Fruit fly (Drosophila melanogaster) whole organism, wandering third instar larva: ENCODE measurements around the gene CG32755.

Experiments used
- Abd-B ChIP-seq: fragments of >200 bp; optimal IDR thresholded peaks from 2 replicates; lab custom pipeline; 2017; ENCODE audit warnings: missing biosample characterization, missing genetic modification characterization
- CG32264 ChIP-seq: fragments of 200-800 bp; sonication (Bioruptor generic); optimal IDR thresholded peaks from 2 replicates; lab custom pipeline; 2016; ENCODE audit warnings: missing biosample characterization, missing genetic modification characterization
- CG9705 ChIP-seq: fragments of 200-800 bp; sonication (Bioruptor generic); optimal IDR thresholded peaks from 2 replicates; lab custom pipeline; 2018; ENCODE audit warnings: missing biosample characterization, mild to moderate bottlenecking, missing genetic modification characterization
- CrebA ChIP-seq: fragments of 200-800 bp; sonication (Bioruptor generic); optimal IDR thresholded peaks from 2 replicates; lab custom pipeline; 2016; ENCODE audit warnings: missing biosample characterization, mild to moderate bottlenecking, missing genetic modification characterization, borderline replicate concordance
- Dfd ChIP-seq: fragments of >200 bp; optimal IDR thresholded peaks from 2 replicates; lab custom pipeline; 2017; ENCODE audit warnings: missing biosample characterization, missing genetic modification characterization
- Dif ChIP-seq: fragments of 200-275, 200-300 bp; sonication (Bioruptor generic); optimal IDR thresholded peaks from 2 replicates; lab custom pipeline; 2018; ENCODE audit warnings: missing biosample characterization, missing genetic modification characterization; ENCODE audit not compliant: partially characterized antibody
- GATAd ChIP-seq: sonication (Bioruptor generic); optimal IDR thresholded peaks from 2 replicates; lab custom pipeline; 2016; ENCODE audit warnings: missing biosample characterization, missing genetic modification characterization
- HLH106 ChIP-seq: fragments of 200-800 bp; optimal IDR thresholded peaks from 3 replicates; lab custom pipeline; 2019; ENCODE audit warnings: missing biosample characterization, mild to moderate bottlenecking, missing genetic modification characterization, moderate library complexity
- Hnf4 ChIP-seq: fragments of 200-800 bp; sonication (Bioruptor generic); optimal IDR thresholded peaks from 2 replicates; lab custom pipeline; 2016; ENCODE audit warnings: missing biosample characterization, mild to moderate bottlenecking, missing genetic modification characterization
- Hr78 ChIP-seq: fragments of >200 bp; optimal IDR thresholded peaks from 2 replicates; lab custom pipeline; 2017; ENCODE audit warnings: missing biosample characterization, missing genetic modification characterization
- Hr83 ChIP-seq: fragments of 200-300 bp; sonication (Bioruptor generic); optimal IDR thresholded peaks from 2 replicates; lab custom pipeline; 2016; ENCODE audit warnings: missing biosample characterization, mild to moderate bottlenecking, missing genetic modification characterization, moderate library complexity; ENCODE audit not compliant: poor library complexity, severe bottlenecking
- Jra ChIP-seq: sonication (Bioruptor generic); optimal IDR thresholded peaks from 2 replicates; lab custom pipeline; 2016; ENCODE audit warnings: missing biosample characterization, missing genetic modification characterization
- Mio ChIP-seq: sonication (Bioruptor generic); optimal IDR thresholded peaks from 2 replicates; lab custom pipeline; 2016; ENCODE audit warnings: missing biosample characterization, missing genetic modification characterization
- Myc ChIP-seq: fragments of >200 bp; optimal IDR thresholded peaks from 2 replicates; lab custom pipeline; 2017
- N ChIP-seq: fragments of >200 bp; optimal IDR thresholded peaks from 2 replicates; lab custom pipeline; 2018; ENCODE audit warnings: missing biosample characterization, missing external identifiers, missing genetic modification characterization
- OdsH ChIP-seq: fragments of 200-800 bp; sonication (Bioruptor generic); optimal IDR thresholded peaks from 2 replicates; lab custom pipeline; 2016; ENCODE audit warnings: missing biosample characterization, mild to moderate bottlenecking, missing genetic modification characterization
- Rel ChIP-seq, 2 experiments: fragments of 200-800 bp; sonication (Bioruptor generic) in 1 of 2; optimal IDR thresholded peaks; 2 replicates in 1 of 2; 3 replicates in 1 of 2; lab custom pipeline; 2016 to 2019; ENCODE audit warnings: mild to moderate bottlenecking in 2 of 2, missing biosample characterization in 2 of 2, missing genetic modification characterization in 2 of 2, moderate library complexity in 1 of 2
- Sp1 ChIP-seq: fragments of 200-800 bp; sonication (Bioruptor generic); optimal IDR thresholded peaks from 3 replicates; lab custom pipeline; 2019; ENCODE audit warnings: missing biosample characterization, mild to moderate bottlenecking, missing genetic modification characterization, moderate library complexity
- Vsx2 ChIP-seq: fragments of 200-300, 225-300 bp; sonication (Bioruptor generic); optimal IDR thresholded peaks from 2 replicates; lab custom pipeline; 2018; ENCODE audit warnings: missing biosample characterization, missing genetic modification characterization; ENCODE audit not compliant: partially characterized antibody
- br ChIP-seq: fragments of 200-800 bp; sonication (Bioruptor generic); optimal IDR thresholded peaks from 2 replicates; lab custom pipeline; 2016; ENCODE audit warnings: missing biosample characterization, missing genetic modification characterization
- brk ChIP-seq: fragments of 200-800 bp; sonication (Bioruptor generic); optimal IDR thresholded peaks from 2 replicates; lab custom pipeline; 2016; ENCODE audit warnings: missing biosample characterization, mild to moderate bottlenecking, missing genetic modification characterization
- dl ChIP-seq, 2 experiments: fragments of 175-275, 200-275 bp in 1 of 2; fragments of 200-275 bp in 1 of 2; sonication (Bioruptor generic); optimal IDR thresholded peaks; lab custom pipeline; 2018; ENCODE audit warnings: mild to moderate bottlenecking in 2 of 2, missing biosample characterization in 2 of 2, missing genetic modification characterization in 2 of 2, moderate library complexity in 2 of 2; ENCODE audit not compliant: partially characterized antibody in 2 of 2, insufficient read depth in 1 of 2
- dmrt93B ChIP-seq: fragments of 200-800 bp; sonication (Bioruptor generic); optimal IDR thresholded peaks from 2 replicates; lab custom pipeline; 2018; ENCODE audit warnings: missing biosample characterization, mild to moderate bottlenecking, missing genetic modification characterization
- dsf ChIP-seq: sonication (Bioruptor generic); optimal IDR thresholded peaks from 2 replicates; lab custom pipeline; 2016; ENCODE audit warnings: missing biosample characterization, missing genetic modification characterization, borderline replicate concordance
- ey ChIP-seq: fragments of 200-800 bp; sonication (Bioruptor generic); optimal IDR thresholded peaks from 2 replicates; lab custom pipeline; 2016; ENCODE audit warnings: missing biosample characterization, missing genetic modification characterization
- foxo ChIP-seq, 2 experiments: fragments of 200-800 bp; sonication (Bioruptor generic); optimal IDR thresholded peaks; 2 replicates in 1 of 2; 3 replicates in 1 of 2; lab custom pipeline; 2016 to 2017; ENCODE audit warnings: missing biosample characterization in 2 of 2, missing genetic modification characterization in 2 of 2
- fru ChIP-seq: fragments of 200-800 bp; sonication (Bioruptor generic); optimal IDR thresholded peaks from 3 replicates; lab custom pipeline; 2016; ENCODE audit warnings: missing biosample characterization, mild to moderate bottlenecking, missing genetic modification characterization
- h ChIP-seq: fragments of 200-800 bp; sonication (Bioruptor generic); optimal IDR thresholded peaks from 3 replicates; lab custom pipeline; 2016; ENCODE audit warnings: missing biosample characterization, mild to moderate bottlenecking, missing genetic modification characterization
- jim ChIP-seq: fragments of 175-275, 200-325 bp; sonication (Bioruptor generic); optimal IDR thresholded peaks from 2 replicates; lab custom pipeline; 2016; ENCODE audit warnings: missing biosample characterization, mild to moderate bottlenecking, missing genetic modification characterization
- lola ChIP-seq: fragments of >200 bp; optimal IDR thresholded peaks from 2 replicates; lab custom pipeline; 2017; ENCODE audit warnings: missing biosample characterization, missing genetic modification characterization
- pan ChIP-seq: fragments of >200 bp; optimal IDR thresholded peaks from 2 replicates; lab custom pipeline; 2017
- psq ChIP-seq: fragments of 200-800 bp; sonication (Bioruptor generic); optimal IDR thresholded peaks from 3 replicates; lab custom pipeline; 2017; ENCODE audit warnings: missing biosample characterization, mild to moderate bottlenecking, missing genetic modification characterization, moderate library complexity
- rgr ChIP-seq: fragments of 200-800 bp; sonication (Bioruptor generic); optimal IDR thresholded peaks from 3 replicates; lab custom pipeline; 2016; ENCODE audit warnings: missing biosample characterization, mild to moderate bottlenecking, missing genetic modification characterization
- sage ChIP-seq: fragments of 200-800 bp; sonication (Bioruptor generic); optimal IDR thresholded peaks from 2 replicates; lab custom pipeline; 2016; ENCODE audit warnings: missing biosample characterization, mild to moderate bottlenecking, missing genetic modification characterization
- sv ChIP-seq: fragments of 200-800 bp; sonication (Bioruptor generic); optimal IDR thresholded peaks from 3 replicates; lab custom pipeline; 2016; ENCODE audit warnings: missing biosample characterization, missing genetic modification characterization
- tai ChIP-seq: sonication (Bioruptor generic); optimal IDR thresholded peaks from 2 replicates; lab custom pipeline; 2016; ENCODE audit warnings: missing biosample characterization, missing genetic modification characterization
- usp ChIP-seq: fragments of >200 bp; optimal IDR thresholded peaks from 2 replicates; lab custom pipeline; 2017; ENCODE audit warnings: missing biosample characterization, missing genetic modification characterization
- woc ChIP-seq: sonication (Bioruptor generic); optimal IDR thresholded peaks from 2 replicates; lab custom pipeline; 2016; ENCODE audit warnings: missing biosample characterization, mild to moderate bottlenecking, missing genetic modification characterization

CG32755 gene

DNA sequence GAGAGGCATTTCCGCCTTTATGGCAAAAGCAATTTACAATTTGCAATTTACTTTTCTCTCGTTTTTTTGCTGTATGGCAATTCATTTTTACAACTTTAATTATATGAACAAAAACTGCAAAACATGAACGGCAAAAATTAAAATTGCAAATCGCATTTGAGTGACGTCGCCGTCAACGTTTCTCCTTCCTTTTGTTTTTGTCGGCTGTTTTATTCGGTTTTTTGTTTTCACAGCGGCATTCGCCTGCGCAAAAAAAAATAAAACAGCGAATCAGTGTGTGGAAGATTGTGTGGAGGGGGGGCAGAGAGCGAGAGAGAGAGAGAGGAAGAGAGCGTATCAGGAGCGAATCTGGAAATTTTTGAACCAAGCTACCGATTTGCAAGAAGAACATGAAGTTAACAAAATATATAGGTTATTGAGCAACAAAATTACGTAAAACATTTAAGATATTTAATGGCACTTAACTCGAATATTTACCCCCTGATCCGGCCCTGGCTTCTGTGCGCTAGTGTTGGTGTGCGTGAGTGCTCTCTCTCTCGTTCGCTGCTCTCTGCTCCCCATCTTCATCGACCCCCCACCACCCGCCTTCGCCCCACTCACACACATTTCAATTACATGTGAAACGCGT is 31.4 kb upstream of the CG32755 start:
- TF ChIP-seq sage (peak; percentile 98), Hr83 (GFP tag; lab: Kevin White, UChicago) (peak; percentile 95), Vsx2 (peak; percentile 70), Dfd (GFP tag; lab: Kevin White, UChicago) (peak; percentile 87), fru (GFP tag; lab: Kevin White, UChicago) (peak; percentile 100), N (GFP tag; lab: Kevin White, UChicago) (peak; percentile 23), br (GFP tag; lab: Kevin White, UChicago) (peak; percentile 99), psq (peak; percentile 100), brk (GFP tag; lab: Kevin White, UChicago) (peak; percentile 95), tai (GFP tag; lab: Kevin White, UChicago) (peak; percentile 98), usp (GFP tag; lab: Kevin White, UChicago) (no peak), rgr (GFP tag; lab: Kevin White, UChicago) (peak; percentile 100), CrebA (GFP tag; lab: Kevin White, UChicago) (no peak), Hr78 (GFP tag; lab: Kevin White, UChicago) (no peak), pan (no peak), Rel (GFP tag; optimal IDR thresholded peaks at IDR 0.05; lab: Kevin White, UChicago) (peak; percentile 93), Rel (tag; optimal IDR thresholded peaks at IDR 0.05; lab: Kevin White, UChicago) (peak; percentile 95), Hnf4 (GFP tag; lab: Kevin White, UChicago) (peak; percentile 99), lola (GFP tag; lab: Kevin White, UChicago) (no peak), Dif (GFP tag; lab: Kevin White, UChicago) (peak; percentile 54), HLH106 (tag; lab: Kevin White, UChicago) (peak; percentile 100), woc (GFP tag; lab: Kevin White, UChicago) (peak; percentile 99), Sp1 (GFP tag; lab: Kevin White, UChicago) (peak; percentile 99), GATAd (GFP tag; lab: Kevin White, UChicago) (peak; percentile 98), CG32264 (GFP tag; lab: Kevin White, UChicago) (peak; percentile 97), foxo (GFP tag; optimal IDR thresholded peaks at IDR 0.05; lab: Kevin White, UChicago) (peak; percentile 92 to 100), Abd-B (no peak), CG9705 (GFP tag; lab: Kevin White, UChicago) (peak; percentile 99), Myc (lab: Kevin White, UChicago) (no peak), Mio (GFP tag; lab: Kevin White, UChicago) (peak; percentile 92), dmrt93B (GFP tag; lab: Kevin White, UChicago) (peak; percentile 99), OdsH (GFP tag; lab: Kevin White, UChicago) (peak; percentile 99), ey (GFP tag; lab: Kevin White, UChicago) (peak; percentile 100), sv (GFP tag; lab: Kevin White, UChicago) (peak; percentile 98), dl (GFP tag; optimal IDR thresholded peaks at IDR 0.05; lab: Kevin White, UChicago; ENCODE audit: insufficient read depth in 1 of 2, partially characterized antibody in 2 of 2) (no peak), dsf (GFP tag; lab: Kevin White, UChicago) (peak; percentile 95), Jra (GFP tag; lab: Kevin White, UChicago) (peak; percentile 98), h (GFP tag; lab: Kevin White, UChicago) (peak; percentile 100), jim (GFP tag; lab: Kevin White, UChicago) (peak; percentile 87)

DNA sequence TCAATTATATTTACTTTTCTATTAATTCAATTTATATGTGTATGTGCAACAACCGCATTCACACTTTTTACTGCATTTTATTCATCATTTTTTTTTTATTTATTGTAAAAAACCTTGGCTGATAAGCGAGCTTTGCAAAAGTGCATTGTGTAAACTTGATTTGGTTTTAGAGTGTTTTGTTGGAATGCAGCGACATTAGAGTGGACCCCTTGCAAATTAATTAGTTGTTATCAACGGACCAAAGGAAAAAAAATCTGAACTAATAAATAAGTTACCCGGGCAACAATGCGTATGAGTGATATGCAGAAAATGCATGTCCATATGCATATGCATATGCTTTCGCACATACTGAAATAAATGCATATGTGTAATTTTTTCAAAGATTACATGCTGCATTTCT is 29.1 kb upstream of the CG32755 start:
- TF ChIP-seq HLH106 (tag; lab: Kevin White, UChicago) (no peak), Abd-B (no peak), Hnf4 (GFP tag; lab: Kevin White, UChicago) (no peak), br (GFP tag; lab: Kevin White, UChicago) (no peak), CG9705 (GFP tag; lab: Kevin White, UChicago) (no peak)
